Fruit fly (Drosophila melanogaster) whole organism, prepupa: ENCODE results near the gene CG3713.

Experiments used
- CG11902 ChIP-seq: fragments of 200-800 bp; sonication (Bioruptor generic); optimal IDR thresholded peaks from 3 replicates; lab custom pipeline; 2016; ENCODE audit warnings: missing biosample characterization, missing genetic modification characterization
- CG1621 ChIP-seq: fragments of 200-800 bp; sonication (Bioruptor generic); optimal IDR thresholded peaks from 3 replicates; lab custom pipeline; 2018; ENCODE audit warnings: missing biosample characterization, mild to moderate bottlenecking, missing genetic modification characterization
- CG3919 ChIP-seq: fragments of 200-800 bp; sonication (Bioruptor generic); optimal IDR thresholded peaks from 3 replicates; lab custom pipeline; 2016; ENCODE audit warnings: missing biosample characterization, missing genetic modification characterization
- CG6792 ChIP-seq: fragments of 200-800 bp; sonication (Bioruptor generic); optimal IDR thresholded peaks from 3 replicates; lab custom pipeline; 2016; ENCODE audit warnings: missing biosample characterization, missing genetic modification characterization
- Eip78C ChIP-seq: fragments of 200-800 bp; sonication (Bioruptor generic); peaks from one replicate; lab custom pipeline; 2016; ENCODE audit warnings: missing biosample characterization, missing genetic modification characterization
- Gug ChIP-seq: fragments of 200-800 bp; sonication (Bioruptor generic); IDR thresholded peaks from 2 replicates; pipeline ENCODE4 v1.3.6; 2022; ENCODE audit warnings: missing biosample characterization, missing genetic modification characterization
- Hr39 ChIP-seq: fragments of 200-800 bp; sonication (Bioruptor generic); optimal IDR thresholded peaks from 2 replicates; lab custom pipeline; 2016; ENCODE audit warnings: missing biosample characterization, missing genetic modification characterization
- Smox ChIP-seq: fragments of 200-800 bp; sonication (Bioruptor generic); optimal IDR thresholded peaks from 3 replicates; lab custom pipeline; 2016; ENCODE audit warnings: missing biosample characterization, missing genetic modification characterization
- Sox14 ChIP-seq: fragments of 200-800 bp; sonication (Bioruptor generic); optimal IDR thresholded peaks from 3 replicates; lab custom pipeline; 2016; ENCODE audit warnings: missing biosample characterization, missing genetic modification characterization
- fd85E ChIP-seq: fragments of 200-800 bp; sonication (Bioruptor generic); optimal IDR thresholded peaks from 3 replicates; lab custom pipeline; 2016; ENCODE audit warnings: missing biosample characterization, missing genetic modification characterization
- fkh ChIP-seq: fragments of 200-800 bp; sonication (Bioruptor generic); optimal IDR thresholded peaks from 3 replicates; lab custom pipeline; 2017; ENCODE audit warnings: missing biosample characterization, mild to moderate bottlenecking, missing genetic modification characterization, moderate library complexity
- net ChIP-seq: fragments of 200-800 bp; sonication (Bioruptor generic); optimal IDR thresholded peaks from 3 replicates; lab custom pipeline; 2016; ENCODE audit warnings: missing biosample characterization, missing genetic modification characterization

DNA sequence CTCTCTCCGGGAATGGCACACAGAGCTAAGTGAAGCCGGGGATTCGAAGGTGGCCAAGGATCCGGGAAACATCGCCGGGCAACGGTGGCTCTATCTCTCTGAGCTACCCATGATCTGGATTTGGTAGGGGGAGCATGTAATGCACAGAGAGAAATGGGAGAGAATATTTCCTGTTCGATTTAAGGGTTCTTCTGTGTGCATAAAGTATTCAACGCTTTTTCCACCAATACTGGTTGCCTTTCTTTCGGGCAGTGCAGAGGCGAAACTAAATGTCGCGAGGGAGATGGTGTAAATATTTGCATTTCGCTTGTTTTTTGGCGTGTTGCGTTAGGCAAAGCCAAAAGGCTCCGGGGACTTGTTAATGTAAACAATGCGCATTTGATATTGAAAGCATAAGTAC is 5.0 kb downstream of the CG3713 start:
- no peak for TF ChIP-seq Gug
- TF ChIP-seq CG1621 = no peak
- peak; percentile 49 for TF ChIP-seq Eip78C (GFP tag; lab: Kevin White, UChicago)
- no peak for TF ChIP-seq CG11902 (GFP tag; lab: Kevin White, UChicago)
- no peak for TF ChIP-seq Hr39 (GFP tag; lab: Kevin White, UChicago)
- no peak for TF ChIP-seq CG3919 (GFP tag; lab: Kevin White, UChicago)
- TF ChIP-seq Smox (GFP tag; lab: Kevin White, UChicago) = no peak
- no peak for TF ChIP-seq fd85E (GFP tag; lab: Kevin White, UChicago)
- TF ChIP-seq CG6792 = no peak
- no peak for TF ChIP-seq fkh (GFP tag; lab: Kevin White, UChicago)
- TF ChIP-seq Sox14 (GFP tag; lab: Kevin White, UChicago) = no peak
- TF ChIP-seq net (GFP tag; lab: Kevin White, UChicago) = no peak
